Fruit fly (Drosophila melanogaster) S2 (cell line): Measurements from ENCODE around the gene Cnx14D.

Experiments
- CG8478 ChIP-seq: fragments of >200 bp; optimal IDR thresholded peaks from 2 replicates; lab custom pipeline; 2018
- CTCF ChIP-seq, 2 experiments: fragments of >200 bp; optimal IDR thresholded peaks; 2 replicates each; lab custom pipeline; 2018

The Cnx14D gene

dm6 chrX:16526084-16526734 lies 994 bp upstream of the Cnx14D start:
- TF ChIP-seq CTCF (optimal IDR thresholded peaks at IDR 0.05; lab: Kevin White, UChicago) (no peak), CG8478 (no peak)

dm6 chrX:16484533-16484932 lies 40.7 kb downstream of the Cnx14D start:
- TF ChIP-seq CTCF (optimal IDR thresholded peaks at IDR 0.05; lab: Kevin White, UChicago) (no peak), CG8478 (no peak)
